Worm (Caenorhabditis elegans) whole organism, L4 larva: ENCODE results near the gene srbc-37.

Experiments
- T20F7.1 ChIP-seq: fragments of 200-800 bp; sonication (Bioruptor generic); optimal IDR thresholded peaks from 2 replicates; lab custom pipeline; 2018; ENCODE audit warnings: mild to moderate bottlenecking, missing genetic modification characterization, missing compliant biosample characterization
- Y105C5A.15 ChIP-seq: fragments of 200-800 bp; sonication (Bioruptor generic); IDR thresholded peaks from 2 replicates; pipeline ENCODE4 v1.3.6; 2022; ENCODE audit warnings: missing genetic modification characterization, missing compliant biosample characterization
- Y48G9A.11 ChIP-seq: fragments of 200-800 bp; sonication (Bioruptor generic); IDR thresholded peaks from 2 replicates; pipeline ENCODE4 v1.3.6; 2022; ENCODE audit warnings: missing genetic modification reagents, missing genetic modification characterization, missing compliant biosample characterization
- Y75B8A.6 ChIP-seq: fragments of 200-800 bp; sonication (Bioruptor generic); IDR thresholded peaks from 2 replicates; pipeline ENCODE4 v1.3.6; 2022; ENCODE audit warnings: missing genetic modification reagents, missing genetic modification characterization, missing compliant biosample characterization
- aha-1 ChIP-seq: fragments of 150-350 bp; peaks from one replicate; lab custom pipeline; 2014; ENCODE audit warnings: missing biosample characterization, missing genetic modification characterization
- aly-2 ChIP-seq: sonication (generic microtip); optimal IDR thresholded peaks from 2 replicates; lab custom pipeline; 2018; ENCODE audit warnings: missing biosample characterization, missing genetic modification characterization
- ama-1 ChIP-seq: fragments of 150-350 bp; optimal IDR thresholded peaks from 2 replicates; lab custom pipeline; 2014; ENCODE audit warnings: inconsistent platforms, mixed read lengths
- attf-4 ChIP-seq: sonication (generic microtip); optimal IDR thresholded peaks from 3 replicates; lab custom pipeline; 2017; ENCODE audit warnings: missing biosample characterization, missing genetic modification characterization
- ceh-20 ChIP-seq: fragments of 200-800 bp; sonication (Bioruptor generic); IDR thresholded peaks from 2 replicates; pipeline ENCODE4 v1.3.6; 2022; ENCODE audit warnings: missing genetic modification reagents, missing genetic modification characterization, missing compliant biosample characterization
- ceh-28 ChIP-seq: fragments of 150-350 bp; optimal IDR thresholded peaks from 2 replicates; lab custom pipeline; 2014; ENCODE audit warnings: missing biosample characterization, missing genetic modification reagents, missing genetic modification characterization
- ceh-32 ChIP-seq: sonication (generic microtip); optimal IDR thresholded peaks from 2 replicates; lab custom pipeline; 2016; ENCODE audit warnings: mild to moderate bottlenecking, missing genetic modification characterization, missing compliant biosample characterization; ENCODE audit not compliant: poor library complexity
- ceh-62 ChIP-seq: sonication (generic microtip); optimal IDR thresholded peaks from 2 replicates; lab custom pipeline; 2017; ENCODE audit warnings: missing biosample characterization, missing genetic modification characterization
- ceh-82 ChIP-seq: sonication (generic microtip); optimal IDR thresholded peaks from 2 replicates; lab custom pipeline; 2017; ENCODE audit warnings: missing biosample characterization, missing genetic modification characterization
- ces-1 ChIP-seq: fragments of 150-350 bp; sonication (generic microtip); optimal IDR thresholded peaks from 4 replicates; lab custom pipeline; 2014; ENCODE audit warnings: missing biosample characterization, missing genetic modification reagents, missing genetic modification characterization
- daf-12 ChIP-seq: fragments of 150-350 bp; optimal IDR thresholded peaks from 2 replicates; lab custom pipeline; 2014; ENCODE audit warnings: missing biosample characterization, missing genetic modification reagents, missing genetic modification characterization
- daf-16 ChIP-seq, 3 experiments: sonication (generic microtip); optimal IDR thresholded peaks; 2 replicates each; lab custom pipeline; 2016 to 2017; ENCODE audit warnings: missing genetic modification characterization in 3 of 3, missing genetic modification reagents in 3 of 3, mild to moderate bottlenecking in 2 of 3, missing compliant biosample characterization in 2 of 3, missing biosample characterization in 1 of 3, moderate library complexity in 1 of 3
- daf-19 ChIP-seq: fragments of 200-800 bp; sonication (Bioruptor generic); conservative IDR thresholded peaks from 2 replicates; pipeline ENCODE4 v1.3.6; 2022; ENCODE audit warnings: missing genetic modification characterization, missing compliant biosample characterization
- dmd-8 ChIP-seq: fragments of 200-800 bp; sonication (Bioruptor generic); IDR thresholded peaks from 2 replicates; pipeline ENCODE4 v1.3.6; 2022; ENCODE audit warnings: missing genetic modification characterization, missing compliant biosample characterization
- dpl-1 ChIP-seq: fragments of 150-350 bp; optimal IDR thresholded peaks from 2 replicates; lab custom pipeline; 2014; ENCODE audit warnings: missing biosample characterization, missing genetic modification reagents, missing genetic modification characterization
- egl-43 ChIP-seq: fragments of 200-800 bp; sonication (Bioruptor generic); IDR thresholded peaks from 2 replicates; pipeline ENCODE4 v1.3.6; 2022; ENCODE audit warnings: missing genetic modification reagents, missing genetic modification characterization, missing compliant biosample characterization
- gei-8 ChIP-seq: fragments of 200-800 bp; sonication (Bioruptor generic); optimal IDR thresholded peaks from 2 replicates; lab custom pipeline; 2018; ENCODE audit warnings: mild to moderate bottlenecking, missing genetic modification characterization, missing compliant biosample characterization
- hif-1 ChIP-seq, 2 experiments: sonication (generic microtip); optimal IDR thresholded peaks; 2 replicates each; lab custom pipeline; 2016 to 2017; ENCODE audit warnings: missing compliant biosample characterization in 2 of 2, missing genetic modification characterization in 2 of 2, missing genetic modification reagents in 2 of 2, missing genotype in 2 of 2, mild to moderate bottlenecking in 1 of 2
- hlh-11 ChIP-seq: fragments of 200-800 bp; sonication (Bioruptor generic); optimal IDR thresholded peaks from 2 replicates; lab custom pipeline; 2018; ENCODE audit warnings: mild to moderate bottlenecking, missing genetic modification characterization, missing compliant biosample characterization
- lim-7 ChIP-seq: fragments of 200-800 bp; sonication (Bioruptor generic); IDR thresholded peaks from 2 replicates; pipeline ENCODE4 v1.3.6; 2022; ENCODE audit warnings: missing genetic modification characterization, missing compliant biosample characterization
- lin-29 ChIP-seq: fragments of 200-800 bp; sonication (Bioruptor generic); IDR thresholded peaks from 2 replicates; pipeline ENCODE4 v1.3.6; 2022; ENCODE audit warnings: missing genetic modification reagents, missing genetic modification characterization, missing compliant biosample characterization
- lin-39 ChIP-seq: fragments of 150-350 bp; optimal IDR thresholded peaks from 2 replicates; lab custom pipeline; 2014; ENCODE audit warnings: missing biosample characterization, missing genetic modification reagents, missing genetic modification characterization
- lsy-2 ChIP-seq, 2 experiments: fragments of 150-350 bp in 1 of 2; sonication (generic microtip) in 1 of 2; optimal IDR thresholded peaks; 2 replicates each; lab custom pipeline; 2014 to 2017; ENCODE audit warnings: missing biosample characterization in 2 of 2, missing genetic modification characterization in 2 of 2
- mdl-1 ChIP-seq, 2 experiments: fragments of 150-350 bp in 1 of 2; sonication (generic microtip) in 1 of 2; optimal IDR thresholded peaks; 2 replicates each; lab custom pipeline; 2014 to 2017; ENCODE audit warnings: missing biosample characterization in 2 of 2, missing genetic modification characterization in 2 of 2
- mep-1 ChIP-seq: fragments of 150-350 bp; sonication (generic microtip); optimal IDR thresholded peaks from 3 replicates; lab custom pipeline; 2014; ENCODE audit warnings: missing biosample characterization, missing genetic modification characterization
- mes-2 ChIP-seq: sonication (generic microtip); optimal IDR thresholded peaks from 2 replicates; lab custom pipeline; 2016; ENCODE audit warnings: missing genotype, mild to moderate bottlenecking, missing genetic modification characterization, missing compliant biosample characterization; ENCODE audit not compliant: poor library complexity, severe bottlenecking
- mxl-2 ChIP-seq: fragments of 200-800 bp; sonication (Bioruptor generic); conservative IDR thresholded peaks from 2 replicates; pipeline ENCODE4 v1.3.6; 2022; ENCODE audit warnings: missing genetic modification reagents, missing genetic modification characterization, missing compliant biosample characterization
- nhr-102 ChIP-seq: sonication (generic microtip); optimal IDR thresholded peaks from 2 replicates; lab custom pipeline; 2016; ENCODE audit warnings: mild to moderate bottlenecking, missing genetic modification characterization, moderate library complexity, missing compliant biosample characterization
- nhr-25 ChIP-seq: sonication (generic microtip); optimal IDR thresholded peaks from 2 replicates; lab custom pipeline; 2017; ENCODE audit warnings: missing genetic modification characterization, mild to moderate bottlenecking, missing compliant biosample characterization, antibody characterized with exemption, moderate library complexity, borderline replicate concordance; ENCODE audit not compliant: insufficient read depth
- nhr-48 ChIP-seq: sonication (generic microtip); optimal IDR thresholded peaks from 2 replicates; lab custom pipeline; 2016; ENCODE audit warnings: mild to moderate bottlenecking, missing genetic modification characterization, missing compliant biosample characterization
- saeg-2 ChIP-seq: fragments of 200-800 bp; sonication (Bioruptor generic); IDR thresholded peaks from 2 replicates; pipeline ENCODE4 v1.3.6; 2022; ENCODE audit warnings: missing genetic modification reagents, missing genetic modification characterization, missing compliant biosample characterization
- spr-1 ChIP-seq: sonication (generic microtip); optimal IDR thresholded peaks from 2 replicates; lab custom pipeline; 2016; ENCODE audit warnings: mild to moderate bottlenecking, missing genetic modification characterization, missing compliant biosample characterization
- spr-3 ChIP-seq: fragments of 200-800 bp; sonication (Bioruptor generic); optimal IDR thresholded peaks from 2 replicates; lab custom pipeline; 2018; ENCODE audit warnings: mild to moderate bottlenecking, missing genetic modification characterization, missing compliant biosample characterization
- unc-39 ChIP-seq: sonication (generic microtip); optimal IDR thresholded peaks from 2 replicates; lab custom pipeline; 2017; ENCODE audit warnings: missing biosample characterization, missing genetic modification characterization
- unc-62 ChIP-seq, 3 experiments: fragments of 150-350 bp in 1 of 3; sonication (generic microtip); optimal IDR thresholded peaks in 2 of 3; peaks in 1 of 3; 1 replicate in 1 of 3; 2 replicates in 2 of 3; lab custom pipeline; 2014 to 2017; ENCODE audit warnings: missing biosample characterization in 3 of 3, missing genetic modification characterization in 3 of 3, missing genetic modification reagents in 3 of 3, missing genotype in 1 of 3
- zfp-2 ChIP-seq: sonication (generic microtip); optimal IDR thresholded peaks from 2 replicates; lab custom pipeline; 2016; ENCODE audit warnings: mild to moderate bottlenecking, missing genetic modification characterization, missing compliant biosample characterization

Gene srbc-37

DNA sequence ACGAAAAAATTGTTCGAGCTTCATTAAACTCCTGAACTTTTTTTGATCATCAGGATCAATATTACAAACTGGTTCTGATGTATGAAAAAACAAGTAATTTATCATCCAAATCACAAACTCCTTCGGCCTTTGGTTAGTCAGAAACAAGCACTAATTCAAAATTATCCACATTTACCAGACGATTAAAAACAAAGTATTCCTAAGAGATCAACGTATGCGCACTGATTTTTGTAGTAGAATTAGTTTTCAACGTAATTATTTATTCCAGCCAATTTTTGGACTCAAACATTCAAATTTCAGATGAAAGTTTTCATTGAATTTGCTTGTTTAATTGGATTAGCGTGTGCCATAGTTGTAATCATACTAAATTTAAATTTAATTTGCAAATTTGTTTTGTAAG is 4.6 kb downstream of the srbc-37 start, which contains the start of gene srbc-38:
Gene srbc-38 (plus strand): TSS at position 301 of the 400 bp plus-strand sequence.
- no peak for TF ChIP-seq spr-3 (GFP tag; lab: Kevin White, UChicago)
- TF ChIP-seq nhr-25 (tag; lab: Kevin White, UChicago) = no peak
- TF ChIP-seq Y75B8A.6 (GFP tag; lab: Robert Waterston, UW) = no peak
- no peak for TF ChIP-seq unc-39 (tag; lab: Kevin White, UChicago)
- TF ChIP-seq daf-19 (GFP tag; lab: Robert Waterston, UW) = no peak
- no peak for TF ChIP-seq mes-2 (tag; lab: Kevin White, UChicago)
- no peak for TF ChIP-seq nhr-48 (tag; lab: Kevin White, UChicago)
- no peak for TF ChIP-seq gei-8 (GFP tag; lab: Kevin White, UChicago)
- TF ChIP-seq T20F7.1 (GFP tag; lab: Kevin White, UChicago) = no peak
- TF ChIP-seq lim-7 (GFP tag; lab: Robert Waterston, UW) = no peak

DNA sequence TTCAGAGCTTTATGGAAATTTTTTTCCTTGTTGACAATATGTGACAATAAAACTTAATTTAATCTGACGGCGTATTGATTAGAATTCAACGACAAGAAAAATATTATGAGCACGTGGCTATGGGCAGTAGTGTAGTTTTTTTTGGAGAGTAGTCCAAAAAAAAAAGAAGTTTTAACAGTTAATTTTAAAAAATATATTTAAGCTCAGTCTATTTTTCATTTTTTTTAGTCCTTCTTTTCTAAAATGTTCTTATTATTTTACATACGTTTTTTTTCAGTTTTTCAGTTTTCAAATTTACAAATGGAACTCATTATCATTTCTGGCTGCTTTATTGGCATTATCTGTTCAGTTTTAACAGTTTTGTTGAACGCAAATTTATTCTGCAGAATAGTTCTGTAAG is 6.4 kb downstream of the srbc-37 start, which contains the start of gene srbc-39:
Gene srbc-39 (plus strand): TSS at position 301 of the 400 bp plus-strand sequence.
- no peak for TF ChIP-seq saeg-2 (GFP tag; lab: Robert Waterston, UW)
- no peak for TF ChIP-seq aha-1 (tag; lab: Kevin White, UChicago)
- TF ChIP-seq daf-12 (tag; lab: Kevin White, UChicago) = no peak
- TF ChIP-seq ceh-82 (tag; lab: Kevin White, UChicago) = no peak
- no peak for TF ChIP-seq nhr-102 (tag; lab: Kevin White, UChicago)
- TF ChIP-seq attf-4 (tag; lab: Kevin White, UChicago) = no peak
- TF ChIP-seq mxl-2 (GFP tag; lab: Robert Waterston, UW) = no peak
- TF ChIP-seq ama-1 (lab: Kevin White, UChicago) = no peak
- no peak for TF ChIP-seq lsy-2 (tag; optimal IDR thresholded peaks at IDR 0.05; lab: Kevin White, UChicago)
- no peak for TF ChIP-seq zfp-2 (tag; lab: Kevin White, UChicago)
- TF ChIP-seq egl-43 = no peak
- no peak for TF ChIP-seq ceh-28 (tag; lab: Kevin White, UChicago)
- TF ChIP-seq Y75B8A.6 (GFP tag; lab: Robert Waterston, UW) = no peak
- TF ChIP-seq unc-39 (tag; lab: Kevin White, UChicago) = no peak
- TF ChIP-seq ceh-32 (tag; lab: Kevin White, UChicago) = no peak
- TF ChIP-seq ceh-62 (tag; lab: Kevin White, UChicago) = no peak
- TF ChIP-seq, all 104 proteins: peak for 0

DNA sequence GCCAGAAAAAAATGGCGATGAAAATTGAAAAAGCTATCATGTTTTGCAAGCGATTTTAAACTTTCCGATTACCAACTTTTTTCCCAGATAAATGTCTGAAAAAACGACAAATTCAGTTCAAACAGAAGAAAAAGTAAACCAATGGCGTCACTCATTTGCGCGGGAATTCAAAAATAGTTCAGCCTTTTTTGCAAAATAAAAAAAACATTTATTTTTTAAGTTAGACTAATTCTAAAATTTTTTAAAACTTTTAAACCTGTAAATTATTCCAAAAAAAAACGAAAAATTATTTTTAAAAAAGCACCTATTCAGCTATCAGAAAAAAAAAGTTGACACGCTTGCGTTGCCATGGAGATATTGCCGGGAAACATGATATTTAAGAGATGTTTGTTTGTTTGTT is 10.5 kb downstream of the srbc-37 start, which contains the start of gene cyp-33C11:
Gene cyp-33C11 (minus strand): TSS at position 101 of the 400 bp plus-strand sequence.
- TF ChIP-seq hlh-11 (tag; lab: Kevin White, UChicago) = no peak
- no peak for TF ChIP-seq lin-29 (GFP tag; lab: Robert Waterston, UW)
- no peak for TF ChIP-seq dmd-8
- TF ChIP-seq aha-1 (tag; lab: Kevin White, UChicago) = no peak
- no peak for TF ChIP-seq nhr-48 (tag; lab: Kevin White, UChicago)
- TF ChIP-seq, all 104 proteins: peak for 0

DNA sequence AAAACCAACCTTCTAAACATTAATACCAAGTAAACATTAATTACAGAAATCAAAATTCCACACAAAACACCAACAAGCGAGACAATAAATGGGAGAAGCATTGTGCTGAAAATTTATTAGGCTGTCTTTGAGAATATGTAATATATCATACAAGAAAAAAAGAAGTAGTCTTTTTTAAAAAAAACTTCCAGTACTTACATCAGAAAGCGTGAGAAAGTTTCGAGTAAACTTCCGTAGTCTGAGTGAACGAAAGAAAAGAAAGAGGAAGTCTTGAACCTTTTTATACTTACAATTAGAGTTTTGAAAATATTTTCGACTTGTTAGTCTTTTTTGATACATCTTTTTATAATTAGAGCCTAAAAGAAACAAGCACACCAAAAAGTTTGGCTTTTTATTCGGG is 17.4 kb downstream of the srbc-37 start, which contains the start of gene srbc-40:
Gene srbc-40 (minus strand): TSS at position 101 of the 400 bp plus-strand sequence.
- TF ChIP-seq dpl-1 (no peak), Y48G9A.11 (GFP tag; lab: Robert Waterston, UW) (no peak), egl-43 (no peak), spr-1 (tag; lab: Kevin White, UChicago) (no peak), Y105C5A.15 (GFP tag; lab: Robert Waterston, UW) (no peak), daf-16 (GFP tag; optimal IDR thresholded peaks at IDR 0.05; lab: Kevin White, UChicago) (no peak), daf-16 (tag; optimal IDR thresholded peaks at IDR 0.05; lab: Kevin White, UChicago) (no peak), ces-1 (GFP tag; lab: Kevin White, UChicago) (no peak), zfp-2 (tag; lab: Kevin White, UChicago) (no peak), mep-1 (tag; lab: Kevin White, UChicago) (no peak), ceh-20 (GFP tag; lab: Robert Waterston, UW) (no peak), ceh-82 (tag; lab: Kevin White, UChicago) (no peak), aly-2 (tag; lab: Kevin White, UChicago) (no peak), mdl-1 (tag; optimal IDR thresholded peaks at IDR 0.05; lab: Kevin White, UChicago) (no peak), spr-3 (GFP tag; lab: Kevin White, UChicago) (no peak), ceh-62 (tag; lab: Kevin White, UChicago) (no peak), hif-1 (tag; optimal IDR thresholded peaks at IDR 0.05; lab: Kevin White, UChicago) (no peak), ceh-32 (tag; lab: Kevin White, UChicago) (no peak), lin-39 (tag; lab: Kevin White, UChicago) (no peak), unc-62 (GFP tag; optimal IDR thresholded peaks at IDR 0.05 in 1 of 2; lab: Kevin White, UChicago) (no peak), unc-62 (tag; optimal IDR thresholded peaks at IDR 0.05; lab: Kevin White, UChicago) (no peak), daf-12 (tag; lab: Kevin White, UChicago) (no peak)
